Fruit fly (Drosophila melanogaster): ENCODE measurements around the gene CG13674.

- TF ChIP-seq insv (optimal IDR thresholded peaks at IDR 0.05) (no peak), psq (optimal IDR thresholded peaks at IDR 0.05) (no peak), Sin3A (optimal IDR thresholded peaks at IDR 0.05) (no peak), h (optimal IDR thresholded peaks at IDR 0.05) (no peak)
Observed at dm6 chr3L:8218883-8219282, at the start of gene CG13674.

All from Kc167 (cell line).